Fruit fly (Drosophila melanogaster): ENCODE measurements around the gene CG3168.

CG3168 gene

DNA sequence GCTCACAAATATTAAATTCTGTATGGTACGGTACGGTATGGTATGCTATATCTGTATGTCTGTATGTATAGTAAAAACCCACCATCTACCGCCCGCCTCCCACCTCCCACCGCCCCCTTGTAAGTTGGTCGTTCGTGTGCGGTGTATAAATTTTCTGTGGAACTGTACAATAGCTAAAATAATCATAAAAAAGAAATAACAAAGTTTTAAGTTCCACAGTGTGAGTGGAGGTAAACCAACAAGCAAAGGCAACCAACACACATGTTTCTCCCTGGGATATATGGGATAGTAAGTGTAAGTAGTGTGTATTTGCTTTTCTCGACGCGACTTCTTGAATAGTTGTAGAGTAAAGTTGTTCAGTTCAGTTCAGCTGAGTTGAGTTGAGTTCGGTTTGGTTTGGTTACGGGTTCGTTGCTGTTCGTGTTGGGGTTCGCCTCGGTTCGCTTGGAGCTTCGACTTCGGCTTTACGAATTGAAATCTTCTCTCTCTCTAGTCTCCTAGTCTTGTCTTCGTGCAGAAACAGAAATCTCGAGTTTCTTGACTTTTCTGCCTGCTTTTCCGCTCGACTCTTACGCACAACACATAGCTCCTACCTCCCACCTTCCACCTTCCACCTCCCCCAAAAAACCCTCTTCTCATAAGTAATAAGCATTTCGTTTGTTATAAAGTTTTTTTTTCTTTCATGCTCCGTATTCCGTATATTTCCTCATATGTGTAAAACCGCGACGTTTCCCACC is 33.0 kb downstream of the CG3168 start (continued):
- no peak for TF ChIP-seq Hr3 (GFP tag; optimal IDR thresholded peaks at IDR 0.05)
- TF ChIP-seq CG10321 (GFP tag; IDR thresholded peaks at IDR 0.05): no peak
- no peak for TF ChIP-seq CG11093 (GFP tag; IDR thresholded peaks at IDR 0.05)
- no peak for TF ChIP-seq trem (tag; optimal IDR thresholded peaks at IDR 0.05)
- no peak for TF ChIP-seq wek (GFP tag; optimal IDR thresholded peaks at IDR 0.05)
- TF ChIP-seq Fer2 (tag; optimal IDR thresholded peaks at IDR 0.05): no peak
- TF ChIP-seq NfI (GFP tag; optimal IDR thresholded peaks at IDR 0.05): no peak
- TF ChIP-seq stc (GFP tag; IDR thresholded peaks at IDR 0.05): no peak
- TF ChIP-seq CG13894 (tag; optimal IDR thresholded peaks at IDR 0.05): peak; percentile 52
- TF ChIP-seq CG11723 (GFP tag; optimal IDR thresholded peaks at IDR 0.05): no peak
- no peak for TF ChIP-seq CG8765 (GFP tag; IDR thresholded peaks at IDR 0.05)
- no peak for TF ChIP-seq HmgZ (tag; optimal IDR thresholded peaks at IDR 0.05)
- no peak for TF ChIP-seq Hmx (GFP tag; optimal IDR thresholded peaks at IDR 0.05)
- peak; percentile 74 for TF ChIP-seq crol (GFP tag; IDR thresholded peaks at IDR 0.05)
- TF ChIP-seq CG17912 (GFP tag; optimal IDR thresholded peaks at IDR 0.05): no peak
- no peak for TF ChIP-seq CG43689 (GFP tag; IDR thresholded peaks at IDR 0.05)
- no peak for TF ChIP-seq slou (GFP tag; optimal IDR thresholded peaks at IDR 0.05)
- TF ChIP-seq CG42726 (GFP tag; IDR thresholded peaks at IDR 0.05; ENCODE audit: partially characterized antibody): no peak
- TF ChIP-seq H15 (GFP tag; IDR thresholded peaks at IDR 0.05): no peak
- no peak for TF ChIP-seq CG3281 (GFP tag; optimal IDR thresholded peaks at IDR 0.05)
- TF ChIP-seq Mrtf (GFP tag; IDR thresholded peaks at IDR 0.05): no peak
- no peak for TF ChIP-seq CG9797 (GFP tag; optimal IDR thresholded peaks at IDR 0.05)
- no peak for TF ChIP-seq emc (GFP tag; optimal IDR thresholded peaks at IDR 0.05)
- no peak for TF ChIP-seq CG18599 (GFP tag; optimal IDR thresholded peaks at IDR 0.05)
- TF ChIP-seq Usf (GFP tag; optimal IDR thresholded peaks at IDR 0.05): no peak
- TF ChIP-seq Pdp1 (GFP tag; optimal IDR thresholded peaks at IDR 0.05): peak in 1 of 2 experiments; percentile 14
- TF ChIP-seq Hey (tag; optimal IDR thresholded peaks at IDR 0.05): no peak
- peak; percentile 44; the same call in 1 of the 3 replicates for TF ChIP-seq CG2199 (GFP tag; IDR thresholded peaks at IDR 0.05)
- no peak for TF ChIP-seq al (GFP tag; IDR thresholded peaks at IDR 0.05)
- TF ChIP-seq CG12744 (GFP tag; optimal IDR thresholded peaks at IDR 0.05): no peak
- no peak for TF ChIP-seq zf30C (GFP tag; optimal IDR thresholded peaks at IDR 0.05)
- no peak for TF ChIP-seq HLHmδ (GFP tag; optimal IDR thresholded peaks at IDR 0.05)
- TF ChIP-seq Ssrp (tag; optimal IDR thresholded peaks at IDR 0.05): no peak
- no peak for TF ChIP-seq CG13775 (GFP tag; optimal IDR thresholded peaks at IDR 0.05)
- TF ChIP-seq CG8359 (GFP tag; optimal IDR thresholded peaks at IDR 0.05; ENCODE audit: borderline replicate concordance): no peak
- TF ChIP-seq BtbVII (GFP tag; optimal IDR thresholded peaks at IDR 0.05): no peak
- TF ChIP-seq CG11085 (GFP tag; IDR thresholded peaks at IDR 0.05): no peak
- no peak for TF ChIP-seq Antp (GFP tag; optimal IDR thresholded peaks at IDR 0.05)
- TF ChIP-seq Chrac-16 (GFP tag; optimal IDR thresholded peaks at IDR 0.05): no peak
- no peak for TF ChIP-seq Aef1 (GFP tag; IDR thresholded peaks at IDR 0.05)

DNA sequence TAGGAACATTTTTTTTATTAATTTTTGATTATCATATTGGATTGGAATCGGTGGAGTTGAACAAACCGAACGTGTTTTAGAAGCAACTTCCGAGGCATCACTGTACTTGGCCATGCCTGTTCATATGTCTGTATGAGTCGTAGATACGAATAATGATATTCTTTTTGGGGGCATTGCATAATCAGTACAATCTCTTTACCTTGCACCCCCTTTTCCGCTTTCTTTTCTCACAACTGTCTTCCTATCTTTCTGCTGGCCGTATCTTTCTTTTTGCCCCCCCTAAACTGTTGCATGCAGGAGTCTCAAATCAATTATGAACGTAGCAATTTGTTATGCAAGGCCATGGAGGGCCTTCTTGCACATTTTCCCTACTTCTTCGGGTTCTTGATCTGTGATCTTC is 33.9 kb downstream of the CG3168 start:
- TF ChIP-seq CG3065 (GFP tag; optimal IDR thresholded peaks at IDR 0.05): no peak
- TF ChIP-seq klu (GFP tag; IDR thresholded peaks at IDR 0.05): no peak
- TF ChIP-seq CG7928 (GFP tag; optimal IDR thresholded peaks at IDR 0.05): no peak
- no peak for TF ChIP-seq CG9609 (GFP tag; optimal IDR thresholded peaks at IDR 0.05)
- no peak for TF ChIP-seq HmgZ (tag; optimal IDR thresholded peaks at IDR 0.05)
- peak; percentile 23 for TF ChIP-seq sens (GFP tag)
- TF ChIP-seq CG2678 (tag; optimal IDR thresholded peaks at IDR 0.05): peak; percentile 3
- no peak for TF ChIP-seq abd-A (tag; optimal IDR thresholded peaks at IDR 0.05)
- no peak for TF ChIP-seq CG17359 (tag; optimal IDR thresholded peaks at IDR 0.05)
- 0 out of 2 replicates have a peak, but pooled peaks have one; percentile 5 for TF ChIP-seq CG14441 (GFP tag; IDR thresholded peaks at IDR 0.05)
- no peak for TF ChIP-seq Atf6 (GFP tag; IDR thresholded peaks at IDR 0.05)
- TF ChIP-seq CG18764 (GFP tag; optimal IDR thresholded peaks at IDR 0.05): no peak
- peak; percentile 8 for TF ChIP-seq grau (tag; optimal IDR thresholded peaks at IDR 0.05)
- TF ChIP-seq CG5180 (GFP tag; optimal IDR thresholded peaks at IDR 0.05): no peak

Data from whole organism, embryonic.